Worm (Caenorhabditis elegans): ENCODE data around the gene pag-3.

pag-3 gene

DNA sequence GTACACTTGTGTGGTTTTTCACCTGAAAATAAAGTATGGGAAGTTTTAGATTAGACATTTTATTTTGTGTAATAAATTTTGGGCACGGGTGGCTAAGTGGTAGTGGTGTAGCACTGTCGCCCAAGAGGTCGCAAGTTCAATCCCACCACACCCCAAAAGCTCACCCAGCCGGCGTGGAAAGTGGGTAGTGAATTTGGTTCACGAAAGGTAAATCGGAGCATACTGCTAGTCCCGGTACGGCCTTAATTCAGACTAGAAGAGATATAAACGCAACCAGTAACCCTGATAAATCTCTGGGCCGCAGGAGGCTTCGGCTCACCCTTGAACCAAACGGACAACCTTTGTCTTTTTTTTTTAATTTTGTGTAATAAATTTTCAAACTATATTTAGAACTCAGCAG is 2.7 kb downstream of the pag-3 start:
- TF ChIP-seq ztf-6 (GFP tag; IDR thresholded peaks at IDR 0.05) = no peak
- no peak for TF ChIP-seq ztf-3 (GFP tag; optimal IDR thresholded peaks at IDR 0.05)
- TF ChIP-seq rpc-1 (optimal IDR thresholded peaks at IDR 0.05) = peak; percentile 37
- peak; percentile 65 for TF ChIP-seq rpc-1 (tag; optimal IDR thresholded peaks at IDR 0.05)
- TF ChIP-seq lsl-1 (GFP tag; optimal IDR thresholded peaks at IDR 0.05) = no peak
- peak; percentile 25; the same call in 1 of the 2 replicates for TF ChIP-seq D2030.7 (GFP tag; IDR thresholded peaks at IDR 0.05)
- TF ChIP-seq fkh-3 (tag; optimal IDR thresholded peaks at IDR 0.05) = no peak
- TF ChIP-seq snpc-4 (GFP tag; optimal IDR thresholded peaks at IDR 0.05) = no peak
- peak in 1 of 4 experiments; percentile 36 for TF ChIP-seq snpc-4 (tag; optimal IDR thresholded peaks at IDR 0.05)
- peak; percentile 6 for TF ChIP-seq tbp1 (GFP tag; optimal IDR thresholded peaks at IDR 0.05)
- no peak for TF ChIP-seq nhr-179 (tag; optimal IDR thresholded peaks at IDR 0.05)

DNA sequence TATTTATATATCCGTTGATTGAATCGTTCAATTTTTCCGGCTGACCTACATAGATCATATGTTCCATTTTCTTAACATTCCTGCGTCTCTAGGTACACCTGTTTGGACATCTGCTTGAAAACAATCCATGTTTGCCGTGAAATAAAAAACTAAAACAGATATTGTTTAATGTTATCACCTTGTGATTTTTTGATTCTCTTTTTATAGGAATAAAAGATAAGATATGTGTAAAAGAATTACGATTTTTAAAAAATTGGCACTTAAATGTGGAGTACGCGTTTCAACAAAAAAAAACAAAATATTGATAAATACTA is 7.1 kb downstream of the pag-3 start:
- TF ChIP-seq egrh-3 (GFP tag; IDR thresholded peaks at IDR 0.05) = no peak
- no peak for TF ChIP-seq snpc-1.3 (tag; optimal IDR thresholded peaks at IDR 0.05; ENCODE audit: insufficient read depth)
- no peak for TF ChIP-seq F22D6.2 (tag; optimal IDR thresholded peaks at IDR 0.05)
- no peak for TF ChIP-seq cebp-1 (GFP tag; IDR thresholded peaks at IDR 0.05)
- TF ChIP-seq cebp-1 (tag; optimal IDR thresholded peaks at IDR 0.05) = no peak
- no peak for TF ChIP-seq F37B4.10 (GFP tag; IDR thresholded peaks at IDR 0.05)
- TF ChIP-seq mxl-1 (tag; optimal IDR thresholded peaks at IDR 0.05) = no peak
- no peak for TF ChIP-seq bed-2 (GFP tag; IDR thresholded peaks at IDR 0.05)
- no peak for TF ChIP-seq pha-4 (tag; optimal IDR thresholded peaks at IDR 0.05)
- TF ChIP-seq lin-40 (tag; optimal IDR thresholded peaks at IDR 0.05) = no peak
- no peak for TF ChIP-seq lsy-27 (tag; optimal IDR thresholded peaks at IDR 0.05; ENCODE audit: borderline replicate concordance, insufficient read depth)
- no peak for TF ChIP-seq atf-7 (tag; optimal IDR thresholded peaks at IDR 0.05)
- no peak for TF ChIP-seq akir-1 (GFP tag; optimal IDR thresholded peaks at IDR 0.05)
- no peak for TF ChIP-seq bed-1 (GFP tag; IDR thresholded peaks at IDR 0.05)
- TF ChIP-seq sdz-38 (tag; optimal IDR thresholded peaks at IDR 0.05) = no peak
- no peak for TF ChIP-seq xnd-1 (tag; optimal IDR thresholded peaks at IDR 0.05)
- TF ChIP-seq madf-10 (tag; optimal IDR thresholded peaks at IDR 0.05) = no peak
- no peak for TF ChIP-seq ets-4 (GFP tag; optimal IDR thresholded peaks at IDR 0.05)
- TF ChIP-seq nfya-1 (tag; optimal IDR thresholded peaks at IDR 0.05; ENCODE audit: borderline replicate concordance, insufficient read depth) = no peak
- TF ChIP-seq nhr-90 (tag; optimal IDR thresholded peaks at IDR 0.05) = no peak
- no peak for TF ChIP-seq ztf-28 (GFP tag; IDR thresholded peaks at IDR 0.05)

- no peak for TF ChIP-seq pbrm-1 (GFP tag; IDR thresholded peaks at IDR 0.05)
- TF ChIP-seq F37B4.10 (GFP tag; IDR thresholded peaks at IDR 0.05) = no peak
- no peak for TF ChIP-seq lsl-1 (GFP tag; optimal IDR thresholded peaks at IDR 0.05)
- peak; percentile 76; the same call in 1 of the 2 replicates for TF ChIP-seq cebp-2 (GFP tag; IDR thresholded peaks at IDR 0.05)
- TF ChIP-seq Y79H2A.3 (GFP tag; conservative IDR thresholded peaks at IDR 0.05) = no peak
- no peak for TF ChIP-seq rcor-1 (GFP tag; IDR thresholded peaks at IDR 0.05)
- TF ChIP-seq K12H6.12 (tag; optimal IDR thresholded peaks at IDR 0.05) = no peak
- TF ChIP-seq akir-1 (GFP tag; optimal IDR thresholded peaks at IDR 0.05) = no peak
- no peak for TF ChIP-seq F23B12.7 (tag; optimal IDR thresholded peaks at IDR 0.05; ENCODE audit: insufficient read depth)
- no peak for TF ChIP-seq gei-17 (GFP tag; optimal IDR thresholded peaks at IDR 0.05)
- no peak for TF ChIP-seq lin-26 (GFP tag; IDR thresholded peaks at IDR 0.05)
- no peak; the same call in 1 of the 2 replicates for TF ChIP-seq zfh-2 (GFP tag; conservative IDR thresholded peaks at IDR 0.05)
- TF ChIP-seq Y53G8AR.9 (GFP tag; conservative IDR thresholded peaks at IDR 0.05) = no peak
- no peak for TF ChIP-seq nhr-27 (tag; optimal IDR thresholded peaks at IDR 0.05)
- TF ChIP-seq F10E7.11 (tag; optimal IDR thresholded peaks at IDR 0.05) = no peak
- TF ChIP-seq egl-44 (GFP tag; IDR thresholded peaks at IDR 0.05) = no peak
- TF ChIP-seq dox-1 (GFP tag; IDR thresholded peaks at IDR 0.05) = peak; percentile 51
Observed at ce11 chrX:14946464-14947354, 7.7 kb downstream of the pag-3 start.
